Worm (Caenorhabditis elegans) whole organism, L4 larva: ENCODE data around the gene cut-1.

Experiments
- F10B5.3 ChIP-seq: sonication (generic microtip); optimal IDR thresholded peaks from 2 replicates; lab custom pipeline; 2016; ENCODE audit warnings: mild to moderate bottlenecking, missing genetic modification characterization, missing compliant biosample characterization
- F26F4.8 ChIP-seq: fragments of 200-800 bp; sonication (Bioruptor generic); conservative IDR thresholded peaks from 2 replicates; pipeline ENCODE4 v1.3.6; 2022; ENCODE audit warnings: missing genetic modification characterization, missing compliant biosample characterization
- F49E8.2 ChIP-seq: sonication (generic microtip); optimal IDR thresholded peaks from 2 replicates; lab custom pipeline; 2016; ENCODE audit warnings: missing compliant biosample characterization, mild to moderate bottlenecking, missing genetic modification characterization, borderline replicate concordance
- T20F7.1 ChIP-seq: fragments of 200-800 bp; sonication (Bioruptor generic); optimal IDR thresholded peaks from 2 replicates; lab custom pipeline; 2018; ENCODE audit warnings: mild to moderate bottlenecking, missing genetic modification characterization, missing compliant biosample characterization
- T26A8.4 ChIP-seq: fragments of 200-800 bp; sonication (Bioruptor generic); IDR thresholded peaks from 2 replicates; pipeline ENCODE4 v1.3.6; 2022; ENCODE audit warnings: missing genetic modification characterization, missing compliant biosample characterization
- Y48G9A.11 ChIP-seq: fragments of 200-800 bp; sonication (Bioruptor generic); IDR thresholded peaks from 2 replicates; pipeline ENCODE4 v1.3.6; 2022; ENCODE audit warnings: missing genetic modification reagents, missing genetic modification characterization, missing compliant biosample characterization
- Y75B8A.6 ChIP-seq: fragments of 200-800 bp; sonication (Bioruptor generic); IDR thresholded peaks from 2 replicates; pipeline ENCODE4 v1.3.6; 2022; ENCODE audit warnings: missing genetic modification reagents, missing genetic modification characterization, missing compliant biosample characterization
- ZK546.5 ChIP-seq, 2 experiments: sonication (generic microtip); optimal IDR thresholded peaks; 2 replicates each; lab custom pipeline; 2017; ENCODE audit warnings: missing biosample characterization in 2 of 2, missing genetic modification characterization in 2 of 2
- aha-1 ChIP-seq: fragments of 150-350 bp; peaks from one replicate; lab custom pipeline; 2014; ENCODE audit warnings: missing biosample characterization, missing genetic modification characterization
- aly-2 ChIP-seq: sonication (generic microtip); optimal IDR thresholded peaks from 2 replicates; lab custom pipeline; 2018; ENCODE audit warnings: missing biosample characterization, missing genetic modification characterization
- ama-1 ChIP-seq: fragments of 150-350 bp; optimal IDR thresholded peaks from 2 replicates; lab custom pipeline; 2014; ENCODE audit warnings: inconsistent platforms, mixed read lengths
- arid-1 ChIP-seq: fragments of 200-800 bp; sonication (Bioruptor generic); conservative IDR thresholded peaks from 2 replicates; pipeline ENCODE4 v1.3.6; 2022; ENCODE audit warnings: missing genetic modification reagents, missing genetic modification characterization, missing compliant biosample characterization
- ceh-32 ChIP-seq: sonication (generic microtip); optimal IDR thresholded peaks from 2 replicates; lab custom pipeline; 2016; ENCODE audit warnings: mild to moderate bottlenecking, missing genetic modification characterization, missing compliant biosample characterization; ENCODE audit not compliant: poor library complexity
- ceh-44 ChIP-seq: fragments of 200-800 bp; sonication (Bioruptor generic); IDR thresholded peaks from 2 replicates; pipeline ENCODE4 v1.3.6; 2022; ENCODE audit warnings: missing genetic modification reagents, missing genetic modification characterization, missing compliant biosample characterization
- ces-1 ChIP-seq: fragments of 150-350 bp; sonication (generic microtip); optimal IDR thresholded peaks from 4 replicates; lab custom pipeline; 2014; ENCODE audit warnings: missing biosample characterization, missing genetic modification reagents, missing genetic modification characterization
- daf-16 ChIP-seq, 3 experiments: sonication (generic microtip); optimal IDR thresholded peaks; 2 replicates each; lab custom pipeline; 2016 to 2017; ENCODE audit warnings: missing genetic modification characterization in 3 of 3, missing genetic modification reagents in 3 of 3, mild to moderate bottlenecking in 2 of 3, missing compliant biosample characterization in 2 of 3, missing biosample characterization in 1 of 3, moderate library complexity in 1 of 3
- dmd-6 ChIP-seq: fragments of 200-800 bp; sonication (Bioruptor generic); IDR thresholded peaks from 2 replicates; pipeline ENCODE4 v1.3.6; 2022; ENCODE audit warnings: missing genetic modification reagents, missing genetic modification characterization, missing compliant biosample characterization
- dpl-1 ChIP-seq: fragments of 150-350 bp; optimal IDR thresholded peaks from 2 replicates; lab custom pipeline; 2014; ENCODE audit warnings: missing biosample characterization, missing genetic modification reagents, missing genetic modification characterization
- duxl-1 ChIP-seq: sonication (generic microtip); optimal IDR thresholded peaks from 2 replicates; lab custom pipeline; 2016; ENCODE audit warnings: mild to moderate bottlenecking, missing genetic modification characterization, moderate library complexity, missing compliant biosample characterization; ENCODE audit not compliant: poor library complexity
- dve-1 ChIP-seq: sonication (generic microtip); optimal IDR thresholded peaks from 2 replicates; lab custom pipeline; 2017; ENCODE audit warnings: antibody characterized with exemption, mild to moderate bottlenecking, missing genetic modification characterization, missing compliant biosample characterization; ENCODE audit not compliant: insufficient read depth
- egl-43 ChIP-seq: fragments of 200-800 bp; sonication (Bioruptor generic); IDR thresholded peaks from 2 replicates; pipeline ENCODE4 v1.3.6; 2022; ENCODE audit warnings: missing genetic modification reagents, missing genetic modification characterization, missing compliant biosample characterization
- fkh-10 ChIP-seq: fragments of 150-350 bp; optimal IDR thresholded peaks from 2 replicates; lab custom pipeline; 2014; ENCODE audit warnings: missing biosample characterization, missing genetic modification reagents, missing genetic modification characterization
- hif-1 ChIP-seq, 2 experiments: sonication (generic microtip); optimal IDR thresholded peaks; 2 replicates each; lab custom pipeline; 2016 to 2017; ENCODE audit warnings: missing compliant biosample characterization in 2 of 2, missing genetic modification characterization in 2 of 2, missing genetic modification reagents in 2 of 2, missing genotype in 2 of 2, mild to moderate bottlenecking in 1 of 2
- hlh-11 ChIP-seq: fragments of 200-800 bp; sonication (Bioruptor generic); optimal IDR thresholded peaks from 2 replicates; lab custom pipeline; 2018; ENCODE audit warnings: mild to moderate bottlenecking, missing genetic modification characterization, missing compliant biosample characterization
- hlh-30 ChIP-seq: sonication (generic microtip); optimal IDR thresholded peaks from 2 replicates; lab custom pipeline; 2017; ENCODE audit warnings: antibody characterized with exemption, mild to moderate bottlenecking, missing genetic modification characterization, missing compliant biosample characterization; ENCODE audit not compliant: insufficient read depth
- hmg-1.1 ChIP-seq: fragments of 200-800 bp; sonication (Bioruptor generic); IDR thresholded peaks from 2 replicates; pipeline ENCODE4 v1.3.6; 2022; ENCODE audit warnings: missing genetic modification reagents, missing genetic modification characterization, missing compliant biosample characterization
- lin-1 ChIP-seq: fragments of 200-800 bp; sonication (Bioruptor generic); IDR thresholded peaks from 2 replicates; pipeline ENCODE4 v1.3.6; 2022; ENCODE audit warnings: missing genetic modification reagents, missing genetic modification characterization, missing compliant biosample characterization
- lin-38 ChIP-seq: fragments of 200-800 bp; sonication (Bioruptor generic); IDR thresholded peaks from 2 replicates; pipeline ENCODE4 v1.3.6; 2022; ENCODE audit warnings: missing genetic modification reagents, missing genetic modification characterization, missing compliant biosample characterization
- lin-39 ChIP-seq: fragments of 150-350 bp; optimal IDR thresholded peaks from 2 replicates; lab custom pipeline; 2014; ENCODE audit warnings: missing biosample characterization, missing genetic modification reagents, missing genetic modification characterization
- lir-3 ChIP-seq: sonication (generic microtip); optimal IDR thresholded peaks from 2 replicates; lab custom pipeline; 2016; ENCODE audit warnings: mild to moderate bottlenecking, missing genetic modification characterization, missing compliant biosample characterization
- lsy-2 ChIP-seq, 2 experiments: fragments of 150-350 bp in 1 of 2; sonication (generic microtip) in 1 of 2; optimal IDR thresholded peaks; 2 replicates each; lab custom pipeline; 2014 to 2017; ENCODE audit warnings: missing biosample characterization in 2 of 2, missing genetic modification characterization in 2 of 2
- mdl-1 ChIP-seq, 2 experiments: fragments of 150-350 bp in 1 of 2; sonication (generic microtip) in 1 of 2; optimal IDR thresholded peaks; 2 replicates each; lab custom pipeline; 2014 to 2017; ENCODE audit warnings: missing biosample characterization in 2 of 2, missing genetic modification characterization in 2 of 2
- mep-1 ChIP-seq: fragments of 150-350 bp; sonication (generic microtip); optimal IDR thresholded peaks from 3 replicates; lab custom pipeline; 2014; ENCODE audit warnings: missing biosample characterization, missing genetic modification characterization
- mes-2 ChIP-seq: sonication (generic microtip); optimal IDR thresholded peaks from 2 replicates; lab custom pipeline; 2016; ENCODE audit warnings: missing genotype, mild to moderate bottlenecking, missing genetic modification characterization, missing compliant biosample characterization; ENCODE audit not compliant: poor library complexity, severe bottlenecking
- mxl-2 ChIP-seq: fragments of 200-800 bp; sonication (Bioruptor generic); conservative IDR thresholded peaks from 2 replicates; pipeline ENCODE4 v1.3.6; 2022; ENCODE audit warnings: missing genetic modification reagents, missing genetic modification characterization, missing compliant biosample characterization
- nhr-11 ChIP-seq: fragments of 150-350 bp; optimal IDR thresholded peaks from 2 replicates; lab custom pipeline; 2014; ENCODE audit warnings: missing biosample characterization, missing genetic modification characterization
- nhr-111 ChIP-seq: fragments of 200-800 bp; sonication (Bioruptor generic); optimal IDR thresholded peaks from 2 replicates; lab custom pipeline; 2018; ENCODE audit warnings: mild to moderate bottlenecking, missing genetic modification characterization, missing compliant biosample characterization
- nhr-237 ChIP-seq: sonication (generic microtip); optimal IDR thresholded peaks from 2 replicates; lab custom pipeline; 2017; ENCODE audit warnings: missing biosample characterization, missing genetic modification characterization
- nhr-28 ChIP-seq: fragments of 150-350 bp; optimal IDR thresholded peaks from 2 replicates; lab custom pipeline; 2014; ENCODE audit warnings: missing biosample characterization, missing genetic modification characterization
- pha-4 ChIP-seq, 2 experiments: fragments of 150-350 bp in 1 of 2; fragments of 200-800 bp in 1 of 2; sonication (Bioruptor generic) in 1 of 2; IDR thresholded peaks in 1 of 2; optimal IDR thresholded peaks in 1 of 2; 2 replicates each; pipeline versions ENCODE4 v1.3.6 to Lab custom; 2014 to 2022; ENCODE audit warnings: missing genetic modification characterization in 2 of 2, missing genetic modification reagents in 2 of 2, missing biosample characterization in 1 of 2, missing compliant biosample characterization in 1 of 2
- snpc-4 ChIP-seq: fragments of 150-350 bp; optimal IDR thresholded peaks from 2 replicates; lab custom pipeline; 2014; ENCODE audit warnings: missing biosample characterization, missing genetic modification characterization
- spr-1 ChIP-seq: sonication (generic microtip); optimal IDR thresholded peaks from 2 replicates; lab custom pipeline; 2016; ENCODE audit warnings: mild to moderate bottlenecking, missing genetic modification characterization, missing compliant biosample characterization
- tra-1 ChIP-seq: fragments of 200-800 bp; sonication (Bioruptor generic); IDR thresholded peaks from 2 replicates; pipeline ENCODE4 v1.3.6; 2022; ENCODE audit warnings: missing genetic modification reagents, missing genetic modification characterization, missing compliant biosample characterization
- unc-130 ChIP-seq: sonication (generic microtip); optimal IDR thresholded peaks from 2 replicates; lab custom pipeline; 2016; ENCODE audit warnings: missing genetic modification reagents, missing genetic modification characterization, missing compliant biosample characterization

The cut-1 gene

ce11 chrII:11237099-11237498 is 31.8 kb upstream of the cut-1 start, which contains the start of gene fndc-1:
TSS of gene fndc-1 (minus strand) at chrII:11237325.
- TF ChIP-seq lin-39 (tag; lab: Kevin White, UChicago) (no peak), lin-38 (GFP tag; lab: Robert Waterston, UW) (peak; percentile 58), tra-1 (no peak), dve-1 (no peak), mxl-2 (GFP tag; lab: Robert Waterston, UW) (0 out of 2 replicates have a peak, but pooled peaks have one; percentile 29), mep-1 (tag; lab: Kevin White, UChicago) (no peak), egl-43 (GFP tag; lab: Robert Waterston, UW) (0 out of 2 replicates have a peak, but pooled peaks have one; percentile 43), fkh-10 (no peak), ama-1 (lab: Kevin White, UChicago) (peak; percentile 76), F10B5.3 (tag; lab: Kevin White, UChicago) (no peak), nhr-111 (GFP tag; lab: Kevin White, UChicago) (no peak), aha-1 (tag; lab: Kevin White, UChicago) (no peak), duxl-1 (tag; lab: Kevin White, UChicago) (no peak)

- TF ChIP-seq F26F4.8 (GFP tag; lab: Robert Waterston, UW) (no peak), mes-2 (tag; lab: Kevin White, UChicago) (peak; percentile 92), fkh-10 (peak; percentile 19), snpc-4 (tag; lab: Kevin White, UChicago) (peak; percentile 35), lin-38 (GFP tag; lab: Robert Waterston, UW) (peak; percentile 97), lin-39 (tag; lab: Kevin White, UChicago) (no peak), Y75B8A.6 (GFP tag; lab: Robert Waterston, UW) (no peak), ceh-44 (GFP tag; lab: Robert Waterston, UW) (peak; percentile 41; the same call in 1 of the 2 replicates), aly-2 (tag; lab: Kevin White, UChicago) (no peak), lin-1 (GFP tag; lab: Robert Waterston, UW) (no peak), Y48G9A.11 (GFP tag; lab: Robert Waterston, UW) (no peak), hif-1 (tag; optimal IDR thresholded peaks at IDR 0.05; lab: Kevin White, UChicago) (peak in 1 of 2 experiments; percentile 68), F49E8.2 (peak; percentile 14), T26A8.4 (no peak), spr-1 (tag; lab: Kevin White, UChicago) (no peak), ces-1 (no peak), ZK546.5 (tag; optimal IDR thresholded peaks at IDR 0.05; lab: Kevin White, UChicago) (no peak), hmg-1.1 (GFP tag; lab: Robert Waterston, UW) (no peak; the same call in 1 of the 2 replicates), nhr-11 (peak; percentile 40), ceh-32 (tag; lab: Kevin White, UChicago) (no peak), mep-1 (tag; lab: Kevin White, UChicago) (peak; percentile 91), mdl-1 (tag; optimal IDR thresholded peaks at IDR 0.05; lab: Kevin White, UChicago) (peak in 1 of 2 experiments; percentile 61), dmd-6 (GFP tag; lab: Robert Waterston, UW) (peak; percentile 48; the same call in 1 of the 2 replicates), T20F7.1 (GFP tag; lab: Kevin White, UChicago) (no peak), nhr-28 (tag; lab: Kevin White, UChicago) (peak; percentile 61), lsy-2 (tag; optimal IDR thresholded peaks at IDR 0.05; lab: Kevin White, UChicago) (peak; percentile 25 to 93), dpl-1 (GFP tag; lab: Kevin White, UChicago) (peak; percentile 71), lir-3 (tag; lab: Kevin White, UChicago) (no peak), daf-16 (GFP tag; optimal IDR thresholded peaks at IDR 0.05; lab: Kevin White, UChicago) (peak in 1 of 2 experiments; percentile 30), daf-16 (tag; optimal IDR thresholded peaks at IDR 0.05; lab: Kevin White, UChicago) (peak; percentile 73), nhr-237 (no peak), hlh-30 (tag; lab: Kevin White, UChicago) (peak; percentile 92), pha-4 (GFP tag; IDR thresholded peaks at IDR 0.05; lab: Robert Waterston, UW) (no peak), pha-4 (tag; optimal IDR thresholded peaks at IDR 0.05; lab: Kevin White, UChicago) (peak; percentile 98), arid-1 (peak; percentile 66; the same call in 1 of the 2 replicates), unc-130 (peak; percentile 92), hlh-11 (tag; lab: Kevin White, UChicago) (peak; percentile 77), dve-1 (peak; percentile 81)
Measured at ce11 chrII:11238869-11239647, 29.9 kb upstream of the cut-1 start, which contains the start of the genes rpn-9 and T06D8.9. TSS of gene rpn-9 (minus strand) at chrII:11238919. TSS of gene T06D8.9 (plus strand) at chrII:11239597.
